Worm (Caenorhabditis elegans) whole organism, mixed stage, embryonic: Measurements from ENCODE around the gene pap-2.

ENCODE experiments used
- M03D4.4 ChIP-seq: sonication (generic microtip); optimal IDR thresholded peaks from 2 replicates; lab custom pipeline; 2017; ENCODE audit warnings: mild to moderate bottlenecking, missing genetic modification characterization, missing compliant biosample characterization
- bed-3 ChIP-seq: fragments of 200-800 bp; sonication (Bioruptor generic); optimal IDR thresholded peaks from 3 replicates; lab custom pipeline; 2018; ENCODE audit warnings: mild to moderate bottlenecking, missing genetic modification characterization, moderate library complexity, missing compliant biosample characterization
- blmp-1 ChIP-seq: fragments of 150-350 bp; optimal IDR thresholded peaks from 2 replicates; lab custom pipeline; 2014; ENCODE audit warnings: missing biosample characterization, missing genetic modification characterization
- ceh-43 ChIP-seq: fragments of 200-800 bp; sonication (Bioruptor generic); optimal IDR thresholded peaks from 2 replicates; lab custom pipeline; 2018; ENCODE audit warnings: mild to moderate bottlenecking, missing genetic modification characterization, moderate library complexity, missing compliant biosample characterization
- ceh-83 ChIP-seq: fragments of 200-800 bp; sonication (Bioruptor generic); optimal IDR thresholded peaks from 2 replicates; lab custom pipeline; 2018; ENCODE audit warnings: mild to moderate bottlenecking, missing genetic modification characterization, missing compliant biosample characterization
- ces-1 ChIP-seq: fragments of 150-350 bp; optimal IDR thresholded peaks from 2 replicates; lab custom pipeline; 2014; ENCODE audit warnings: missing biosample characterization, missing genetic modification reagents, missing genetic modification characterization
- cnd-1 ChIP-seq: fragments of 200-800 bp; sonication (Bioruptor generic); optimal IDR thresholded peaks from 2 replicates; lab custom pipeline; 2018; ENCODE audit warnings: mild to moderate bottlenecking, missing genetic modification characterization, missing compliant biosample characterization
- drap-1 ChIP-seq: fragments of 200-800 bp; sonication (Bioruptor generic); optimal IDR thresholded peaks from 3 replicates; lab custom pipeline; 2018; ENCODE audit warnings: mild to moderate bottlenecking, missing genetic modification characterization, missing compliant biosample characterization
- elt-1 ChIP-seq: sonication (generic microtip); optimal IDR thresholded peaks from 2 replicates; lab custom pipeline; 2017; ENCODE audit warnings: missing genetic modification characterization, mild to moderate bottlenecking, missing compliant biosample characterization, antibody characterized with exemption, moderate library complexity, borderline replicate concordance; ENCODE audit not compliant: insufficient read depth
- elt-3 ChIP-seq: fragments of 150-350 bp; optimal IDR thresholded peaks from 2 replicates; lab custom pipeline; 2014; ENCODE audit warnings: missing biosample characterization, missing genetic modification characterization
- flh-1 ChIP-seq: fragments of 200-800 bp; sonication (Bioruptor generic); optimal IDR thresholded peaks from 2 replicates; lab custom pipeline; 2018; ENCODE audit warnings: mild to moderate bottlenecking, missing genetic modification characterization, moderate library complexity, missing compliant biosample characterization
- hlh-1 ChIP-seq: fragments of 150-350 bp; optimal IDR thresholded peaks from 2 replicates; lab custom pipeline; 2014; ENCODE audit warnings: missing biosample characterization, missing genetic modification reagents, missing genetic modification characterization
- lin-32 ChIP-seq: fragments of 200-800 bp; sonication (Bioruptor generic); optimal IDR thresholded peaks from 2 replicates; lab custom pipeline; 2018; ENCODE audit warnings: mild to moderate bottlenecking, missing genetic modification characterization, missing compliant biosample characterization
- mab-5 ChIP-seq: fragments of 150-350 bp; optimal IDR thresholded peaks from 2 replicates; lab custom pipeline; 2014; ENCODE audit warnings: missing biosample characterization, missing genetic modification characterization
- mep-1 ChIP-seq: fragments of 150-350 bp; optimal IDR thresholded peaks from 2 replicates; lab custom pipeline; 2017; ENCODE audit warnings: missing biosample characterization, missing genetic modification reagents, missing genetic modification characterization, inconsistent platforms
- mls-2 ChIP-seq: sonication (generic microtip); optimal IDR thresholded peaks from 2 replicates; lab custom pipeline; 2016; ENCODE audit warnings: mild to moderate bottlenecking, missing genetic modification characterization, moderate library complexity, missing compliant biosample characterization
- nhr-2 ChIP-seq: fragments of 150-350 bp; optimal IDR thresholded peaks from 2 replicates; lab custom pipeline; 2014; ENCODE audit warnings: missing biosample characterization, missing genetic modification characterization
- nhr-237 ChIP-seq: fragments of 150-350 bp; optimal IDR thresholded peaks from 2 replicates; lab custom pipeline; 2014; ENCODE audit warnings: missing biosample characterization, missing genetic modification characterization
- nhr-28 ChIP-seq: fragments of 150-350 bp; optimal IDR thresholded peaks from 2 replicates; lab custom pipeline; 2014; ENCODE audit warnings: missing biosample characterization, missing genetic modification characterization
- nhr-76 ChIP-seq: sonication (generic microtip); optimal IDR thresholded peaks from 2 replicates; lab custom pipeline; 2017; ENCODE audit warnings: missing biosample characterization, missing genetic modification characterization
- sem-2 ChIP-seq: fragments of 200-800 bp; sonication (Bioruptor generic); optimal IDR thresholded peaks from 2 replicates; lab custom pipeline; 2018; ENCODE audit warnings: mild to moderate bottlenecking, missing genetic modification characterization, missing compliant biosample characterization
- snpc-4 ChIP-seq: fragments of 150-350 bp; optimal IDR thresholded peaks from 2 replicates; lab custom pipeline; 2014; ENCODE audit warnings: missing biosample characterization, missing genetic modification characterization
- sptf-1 ChIP-seq: sonication (generic microtip); optimal IDR thresholded peaks from 2 replicates; lab custom pipeline; 2017; ENCODE audit warnings: mild to moderate bottlenecking, missing genetic modification characterization, moderate library complexity, missing compliant biosample characterization
- unc-120 ChIP-seq: sonication (generic microtip); optimal IDR thresholded peaks from 2 replicates; lab custom pipeline; 2017; ENCODE audit warnings: missing genetic modification characterization, missing compliant biosample characterization; ENCODE audit not compliant: poor library complexity, severe bottlenecking
- unc-39 ChIP-seq: fragments of 150-350 bp; optimal IDR thresholded peaks from 2 replicates; lab custom pipeline; 2014; ENCODE audit warnings: missing biosample characterization, missing genetic modification characterization
- unc-62 ChIP-seq: fragments of 150-350 bp; optimal IDR thresholded peaks from 2 replicates; lab custom pipeline; 2014; ENCODE audit warnings: missing biosample characterization, missing genetic modification reagents, missing genetic modification characterization
- zip-8 ChIP-seq: fragments of 150-350 bp; optimal IDR thresholded peaks from 2 replicates; lab custom pipeline; 2014; ENCODE audit warnings: missing biosample characterization, missing genetic modification characterization
- ztf-11 ChIP-seq: fragments of 150-350 bp; optimal IDR thresholded peaks from 2 replicates; lab custom pipeline; 2014; ENCODE audit warnings: missing biosample characterization, missing genetic modification characterization

Gene pap-2

DNA sequence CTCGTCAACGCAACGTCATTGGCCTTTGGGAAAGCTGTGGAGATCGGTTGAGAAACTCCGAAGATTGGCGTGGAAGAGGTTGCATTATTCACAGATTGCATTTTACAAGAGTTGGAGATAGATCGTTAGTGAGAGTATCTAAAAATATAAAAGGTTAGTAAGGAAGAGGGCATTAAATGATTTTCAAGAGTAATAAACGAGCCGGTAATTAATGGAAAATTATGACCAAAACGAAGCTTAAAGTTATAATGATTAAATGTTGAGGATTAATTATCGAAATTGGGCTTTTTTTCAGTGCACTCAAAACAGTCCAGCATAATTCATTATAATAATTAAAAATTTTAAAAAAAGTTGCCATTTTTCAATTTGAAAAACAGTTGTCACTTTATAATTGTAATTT is at the start of gene pap-2:
pap-2 (minus strand) TSS at position 101 of the 400 bp plus-strand sequence.
- TF ChIP-seq hlh-1 (tag; lab: Kevin White, UChicago) (no peak), nhr-2 (tag; lab: Kevin White, UChicago) (no peak), unc-120 (tag; lab: Kevin White, UChicago) (no peak), unc-39 (no peak), ceh-83 (GFP tag; lab: Kevin White, UChicago) (no peak), snpc-4 (no peak), ces-1 (no peak), mls-2 (tag; lab: Kevin White, UChicago) (no peak)

DNA sequence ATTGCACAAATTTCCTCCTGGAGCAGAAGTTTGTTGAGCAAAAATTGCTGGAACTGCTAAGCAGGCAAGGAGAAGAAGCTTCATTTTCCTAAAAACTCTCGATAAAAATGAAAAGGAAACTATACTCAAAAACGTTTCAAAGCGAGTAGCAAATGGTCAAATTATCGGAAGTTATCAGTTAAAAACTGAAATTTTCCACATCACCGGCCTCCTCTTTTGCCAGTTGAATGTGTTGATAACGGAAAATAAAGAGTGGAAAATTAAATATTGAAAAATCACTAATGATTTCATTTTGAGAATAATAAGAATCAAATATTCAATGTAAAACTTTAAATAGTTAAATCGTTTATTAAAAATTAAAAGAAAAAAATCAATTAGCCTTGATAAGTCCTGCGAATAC is 49.7 kb upstream of the pap-2 start, which contains the start of gene ZK1320.2:
ZK1320.2 (minus strand) TSS at position 88 of the 400 bp plus-strand sequence.
- TF ChIP-seq sem-2 (GFP tag; lab: Kevin White, UChicago) = no peak
- TF ChIP-seq lin-32 (GFP tag; lab: Kevin White, UChicago) = no peak
- no peak for TF ChIP-seq bed-3 (GFP tag; lab: Kevin White, UChicago)
- TF ChIP-seq hlh-1 (tag; lab: Kevin White, UChicago) = no peak
- TF ChIP-seq mep-1 (tag; lab: Kevin White, UChicago) = no peak
- TF ChIP-seq blmp-1 (tag; lab: Kevin White, UChicago) = no peak
- no peak for TF ChIP-seq ztf-11 (tag; lab: Kevin White, UChicago)

ce11 chrII:9656210-9656755 is 47.1 kb upstream of the pap-2 start, which contains the start of gene gstk-1:
Gene gstk-1, plus strand, starts transcription at chrII:9656705.
- TF ChIP-seq ztf-11 (tag; lab: Kevin White, UChicago) (no peak), ces-1 (no peak), drap-1 (no peak), nhr-76 (tag; lab: Kevin White, UChicago) (no peak), unc-62 (no peak), nhr-28 (tag; lab: Kevin White, UChicago) (no peak), sem-2 (GFP tag; lab: Kevin White, UChicago) (no peak), ceh-43 (GFP tag; lab: Kevin White, UChicago) (no peak), flh-1 (GFP tag; lab: Kevin White, UChicago) (no peak), hlh-1 (tag; lab: Kevin White, UChicago) (no peak), bed-3 (GFP tag; lab: Kevin White, UChicago) (no peak), nhr-237 (tag; lab: Kevin White, UChicago) (no peak), cnd-1 (tag; lab: Kevin White, UChicago) (no peak)

- no peak for TF ChIP-seq cnd-1 (tag; lab: Kevin White, UChicago)
- TF ChIP-seq hlh-1 (tag; lab: Kevin White, UChicago) = no peak
- TF ChIP-seq elt-3 (tag; lab: Kevin White, UChicago) = no peak
- peak; percentile 39 for TF ChIP-seq unc-62
- peak; percentile 69 for TF ChIP-seq zip-8 (tag; lab: Kevin White, UChicago)
- TF ChIP-seq elt-1 = peak; percentile 12
- no peak for TF ChIP-seq sptf-1 (tag; lab: Kevin White, UChicago)
- TF ChIP-seq nhr-237 (tag; lab: Kevin White, UChicago) = no peak
These were observed 46.4 kb upstream of the pap-2 start, which contains the start of gene ZK1307.1 for ce11 chrII:9655530-9656139. Gene ZK1307.1, minus strand, starts transcription at chrII:9655580.

ce11 chrII:9653679-9654078 is 44.5 kb upstream of the pap-2 start, which contains the start of gene ZK1307.2:
Gene ZK1307.2, minus strand, starts transcription at chrII:9653952.
- TF ChIP-seq mab-5 (tag; lab: Kevin White, UChicago) (no peak), elt-1 (no peak), cnd-1 (tag; lab: Kevin White, UChicago) (no peak), zip-8 (tag; lab: Kevin White, UChicago) (no peak)
- TF ChIP-seq, all 35 proteins: peak for 0

DNA sequence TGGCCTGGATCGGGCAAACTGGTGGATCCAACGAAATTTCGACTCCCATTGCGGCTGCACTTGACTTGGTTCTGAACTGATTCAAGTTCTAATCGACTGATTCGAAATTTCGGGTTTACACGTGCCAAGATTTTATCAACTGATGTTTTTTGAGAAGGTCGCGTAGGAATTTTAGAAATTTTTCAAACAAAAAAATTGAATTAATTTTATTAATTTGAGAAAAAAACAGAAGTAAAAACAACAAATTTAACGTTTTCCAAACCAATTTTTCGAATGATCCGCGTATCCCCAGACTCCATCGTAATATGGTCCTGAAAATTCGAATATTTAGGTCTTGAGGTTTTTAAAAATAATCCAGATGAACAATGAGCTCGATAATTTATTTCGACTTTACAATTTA is 43.7 kb upstream of the pap-2 start, which contains the start of gene ZK1307.3:
ZK1307.3 (minus strand) TSS at position 101 of the 400 bp plus-strand sequence.
- TF ChIP-seq ces-1 = no peak
- no peak for TF ChIP-seq ztf-11 (tag; lab: Kevin White, UChicago)
- TF ChIP-seq ceh-83 (GFP tag; lab: Kevin White, UChicago) = no peak
- no peak for TF ChIP-seq M03D4.4 (tag; lab: Kevin White, UChicago)
- no peak for TF ChIP-seq drap-1
- TF ChIP-seq mab-5 (tag; lab: Kevin White, UChicago) = no peak
